Comparison of ENCODE assay signal across 5 worm cellular contexts in the genomic region with DNA sequence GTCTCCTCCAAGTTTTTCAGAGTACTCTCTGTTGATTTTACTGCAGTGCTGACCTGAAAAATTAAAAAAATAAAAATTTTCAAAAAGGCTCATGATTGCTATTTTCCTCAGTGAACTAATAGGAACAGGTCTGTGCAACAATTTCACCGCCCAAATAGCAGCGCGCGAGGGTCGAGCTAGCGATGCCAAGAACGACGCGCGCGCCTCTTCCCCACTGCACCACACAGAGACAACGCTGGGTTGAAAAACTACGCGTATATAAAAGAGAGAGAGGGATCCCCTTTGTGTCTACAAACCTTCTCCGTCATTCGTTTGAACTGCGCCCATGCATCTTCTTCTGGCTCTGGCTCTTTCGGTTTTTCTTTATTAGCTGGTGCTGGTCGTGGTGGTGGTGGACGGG.
A peak's percentile ranks its signal among the peaks of the same experiment; 100 is the strongest.
TF ChIP-seq lines count a peak whose summit lies in the region.

No protein-coding gene starts in this region.

TF ChIP-seq in whole organism, L1 larva, 84 proteins besides CTCF, POLR2A, EP300 and RAD21 (continues in another document):
- TF ChIP-seq elt-2 (tag; optimal IDR thresholded peaks at IDR 0.05; lab: Kevin White, UChicago): no peak
- peak; percentile 75 for TF ChIP-seq nhr-71 (tag; optimal IDR thresholded peaks at IDR 0.05; lab: Kevin White, UChicago)
- no peak for TF ChIP-seq sox-4 (tag; optimal IDR thresholded peaks at IDR 0.05; lab: Kevin White, UChicago)
- peak; percentile 72 for TF ChIP-seq mep-1 (tag; optimal IDR thresholded peaks at IDR 0.05; lab: Kevin White, UChicago)
- TF ChIP-seq unc-86 (tag; optimal IDR thresholded peaks at IDR 0.05; lab: Kevin White, UChicago): peak; percentile 55
- TF ChIP-seq zag-1 (tag; optimal IDR thresholded peaks at IDR 0.05; lab: Kevin White, UChicago): no peak
- TF ChIP-seq skn-1 (tag; optimal IDR thresholded peaks at IDR 0.05; lab: Kevin White, UChicago): peak; percentile 76
- no peak for TF ChIP-seq lin-39 (tag; optimal IDR thresholded peaks at IDR 0.05; lab: Kevin White, UChicago)
- TF ChIP-seq ceh-82 (tag; optimal IDR thresholded peaks at IDR 0.05; lab: Kevin White, UChicago): peak; percentile 43 to 76 (median 72)
- no peak for TF ChIP-seq tlp-1 (tag; optimal IDR thresholded peaks at IDR 0.05; lab: Kevin White, UChicago)
- TF ChIP-seq pax-3 (tag; optimal IDR thresholded peaks at IDR 0.05; lab: Kevin White, UChicago): peak; percentile 47
- TF ChIP-seq xbp-1 (tag; optimal IDR thresholded peaks at IDR 0.05; lab: Kevin White, UChicago): peak; percentile 54
- TF ChIP-seq tbx-2 (tag; optimal IDR thresholded peaks at IDR 0.05; lab: Kevin White, UChicago): peak; percentile 69
- no peak for TF ChIP-seq nhr-12 (tag; optimal IDR thresholded peaks at IDR 0.05; lab: Kevin White, UChicago)
- 0 out of 2 replicates have a peak, but pooled peaks have one; percentile 33 for TF ChIP-seq mab-9 (GFP tag; IDR thresholded peaks at IDR 0.05; lab: Robert Waterston, UW)
- TF ChIP-seq sup-37 (GFP tag; optimal IDR thresholded peaks at IDR 0.05; lab: Kevin White, UChicago): no peak
- TF ChIP-seq mdl-1 (tag; optimal IDR thresholded peaks at IDR 0.05; lab: Kevin White, UChicago): peak in 1 of 2 experiments; percentile 35

TF ChIP-seq in whole organism, L3 larva, 47 proteins besides CTCF, POLR2A, EP300 and RAD21 (continues in another document):
- peak; percentile 2 for TF ChIP-seq skn-1 (tag; optimal IDR thresholded peaks at IDR 0.05; lab: Kevin White, UChicago)
- TF ChIP-seq hmg-11 (tag; optimal IDR thresholded peaks at IDR 0.05; lab: Kevin White, UChicago): peak; percentile 79
- TF ChIP-seq pha-4 (tag; optimal IDR thresholded peaks at IDR 0.05; lab: Kevin White, UChicago): no peak
- TF ChIP-seq ztf-4 (tag; optimal IDR thresholded peaks at IDR 0.05; lab: Kevin White, UChicago): peak; percentile 76
- peak; percentile 9 for TF ChIP-seq ceh-16 (tag; optimal IDR thresholded peaks at IDR 0.05; lab: Kevin White, UChicago)
- peak; percentile 11 for TF ChIP-seq R02D3.7 (tag; optimal IDR thresholded peaks at IDR 0.05; lab: Kevin White, UChicago)
- peak; percentile 2 for TF ChIP-seq jun-1 (tag; optimal IDR thresholded peaks at IDR 0.05; lab: Kevin White, UChicago)
- no peak for TF ChIP-seq nhr-67 (tag; optimal IDR thresholded peaks at IDR 0.05; lab: Kevin White, UChicago)
- TF ChIP-seq nhr-43 (tag; optimal IDR thresholded peaks at IDR 0.05; lab: Kevin White, UChicago; ENCODE audit: poor library complexity, severe bottlenecking): peak; percentile 62
- peak; percentile 67 for TF ChIP-seq tbx-2 (tag; optimal IDR thresholded peaks at IDR 0.05; lab: Kevin White, UChicago)
- no peak for TF ChIP-seq aly-2 (tag; optimal IDR thresholded peaks at IDR 0.05; lab: Kevin White, UChicago)
- peak; percentile 52 for TF ChIP-seq elt-2 (tag; optimal IDR thresholded peaks at IDR 0.05; lab: Kevin White, UChicago)
- TF ChIP-seq unc-62 (GFP tag; optimal IDR thresholded peaks at IDR 0.05; lab: Kevin White, UChicago): peak; percentile 16
- no peak for TF ChIP-seq fos-1 (tag; optimal IDR thresholded peaks at IDR 0.05; lab: Kevin White, UChicago)
- peak; percentile 23 for TF ChIP-seq ceh-82 (tag; optimal IDR thresholded peaks at IDR 0.05; lab: Kevin White, UChicago)
- peak; percentile 53 for TF ChIP-seq ama-1 (optimal IDR thresholded peaks at IDR 0.05; lab: Kevin White, UChicago)
- peak; percentile 59 for TF ChIP-seq egl-5 (tag; optimal IDR thresholded peaks at IDR 0.05; lab: Kevin White, UChicago)

TF ChIP-seq in whole organism, early embryonic, 17 proteins besides CTCF, POLR2A, EP300 and RAD21:
- TF ChIP-seq ama-1 (optimal IDR thresholded peaks at IDR 0.05; lab: Kevin White, UChicago) (no peak), ceh-36 (tag; optimal IDR thresholded peaks at IDR 0.05; lab: Kevin White, UChicago) (peak; percentile 92), ceh-13 (GFP tag; optimal IDR thresholded peaks at IDR 0.05; lab: Kevin White, UChicago) (peak; percentile 86), ets-7 (tag; optimal IDR thresholded peaks at IDR 0.05; lab: Kevin White, UChicago) (peak; percentile 86), hmbx-1 (tag; optimal IDR thresholded peaks at IDR 0.05; lab: Kevin White, UChicago) (peak; percentile 82), F13C5.2 (tag; optimal IDR thresholded peaks at IDR 0.05; lab: Kevin White, UChicago) (peak; percentile 94), aly-1 (tag; optimal IDR thresholded peaks at IDR 0.05; lab: Kevin White, UChicago) (peak; percentile 89), B0310.2 (tag; optimal IDR thresholded peaks at IDR 0.05; lab: Kevin White, UChicago) (peak; percentile 90), tra-4 (tag; optimal IDR thresholded peaks at IDR 0.05; lab: Kevin White, UChicago) (peak; percentile 76), flt-1 (GFP tag; IDR thresholded peaks at IDR 0.05; lab: Robert Waterston, UW) (peak; percentile 90), hnd-1 (tag; optimal IDR thresholded peaks at IDR 0.05; lab: Kevin White, UChicago) (peak; percentile 87), scrt-1 (GFP tag; IDR thresholded peaks at IDR 0.05; lab: Robert Waterston, UW) (peak; percentile 97), hmg-4 (GFP tag; optimal IDR thresholded peaks at IDR 0.05; lab: Kevin White, UChicago) (peak; percentile 94), tbx-11 (GFP tag; IDR thresholded peaks at IDR 0.05; lab: Robert Waterston, UW) (peak; percentile 94), pes-1 (GFP tag; IDR thresholded peaks at IDR 0.05; lab: Robert Waterston, UW) (peak; percentile 95), sea-1 (GFP tag; conservative IDR thresholded peaks at IDR 0.05; lab: Robert Waterston, UW) (peak; percentile 96), tbx-37 (GFP tag; conservative IDR thresholded peaks at IDR 0.05; lab: Robert Waterston, UW) (peak; percentile 90)

TF ChIP-seq in whole organism, midembryonic, 9 proteins besides CTCF, POLR2A, EP300 and RAD21:
- TF ChIP-seq ztf-29 (GFP tag; IDR thresholded peaks at IDR 0.05; lab: Robert Waterston, UW) (peak; percentile 88), ref-1 (GFP tag; conservative IDR thresholded peaks at IDR 0.05; lab: Robert Waterston, UW) (peak; percentile 87), med-1 (GFP tag; optimal IDR thresholded peaks at IDR 0.05; lab: Kevin White, UChicago; ENCODE audit: insufficient read depth) (peak; percentile 70), ztf-23 (GFP tag; IDR thresholded peaks at IDR 0.05; lab: Robert Waterston, UW) (peak; percentile 97), tab-1 (GFP tag; IDR thresholded peaks at IDR 0.05; lab: Robert Waterston, UW) (peak; percentile 96), cog-1 (tag; optimal IDR thresholded peaks at IDR 0.05; lab: Kevin White, UChicago) (peak; percentile 85), flt-1 (GFP tag; IDR thresholded peaks at IDR 0.05; lab: Robert Waterston, UW) (peak; percentile 97), T22C8.4 (GFP tag; IDR thresholded peaks at IDR 0.05; lab: Robert Waterston, UW) (peak; percentile 92), klf-2 (GFP tag; conservative IDR thresholded peaks at IDR 0.05; lab: Robert Waterston, UW) (peak; percentile 95)

TF ChIP-seq in whole organism, young adult, 124 proteins besides CTCF, POLR2A, EP300 and RAD21 (continues in another document):
- TF ChIP-seq lin-40 (tag; optimal IDR thresholded peaks at IDR 0.05; lab: Kevin White, UChicago): peak; percentile 77
- TF ChIP-seq mxl-1 (tag; optimal IDR thresholded peaks at IDR 0.05; lab: Kevin White, UChicago): peak; percentile 98
- TF ChIP-seq ceh-40 (GFP tag; IDR thresholded peaks at IDR 0.05; lab: Robert Waterston, UW): peak; percentile 81; the same call in 1 of the 2 replicates
- peak; percentile 70 for TF ChIP-seq tbx-9 (tag; optimal IDR thresholded peaks at IDR 0.05; lab: Kevin White, UChicago; ENCODE audit: borderline replicate concordance)
- peak; percentile 36 for TF ChIP-seq F22D6.2 (tag; optimal IDR thresholded peaks at IDR 0.05; lab: Kevin White, UChicago)
- TF ChIP-seq Y56A3A.18 (GFP tag; IDR thresholded peaks at IDR 0.05; lab: Robert Waterston, UW): peak; percentile 93
- TF ChIP-seq D2030.7 (GFP tag; IDR thresholded peaks at IDR 0.05; lab: Robert Waterston, UW): peak; percentile 58
- TF ChIP-seq hmg-1.2 (GFP tag; IDR thresholded peaks at IDR 0.05; lab: Robert Waterston, UW): peak; percentile 78
- peak; percentile 92 for TF ChIP-seq egl-44 (GFP tag; IDR thresholded peaks at IDR 0.05; lab: Robert Waterston, UW)
- peak; percentile 99 for TF ChIP-seq tbp1 (GFP tag; optimal IDR thresholded peaks at IDR 0.05; lab: Kevin White, UChicago)
- TF ChIP-seq F55B11.4 (tag; optimal IDR thresholded peaks at IDR 0.05; lab: Kevin White, UChicago; ENCODE audit: borderline replicate concordance, insufficient read depth): no peak
- TF ChIP-seq chd-7 (tag; optimal IDR thresholded peaks at IDR 0.05; lab: Kevin White, UChicago): peak; percentile 95
- peak; percentile 92 for TF ChIP-seq snpc-1.3 (tag; optimal IDR thresholded peaks at IDR 0.05; lab: Kevin White, UChicago; ENCODE audit: insufficient read depth)
- no peak for TF ChIP-seq nfya-2 (GFP tag; IDR thresholded peaks at IDR 0.05; lab: Robert Waterston, UW)
- peak; percentile 88 to 96 for TF ChIP-seq rec-8 (tag; optimal IDR thresholded peaks at IDR 0.05; lab: Kevin White, UChicago)
- peak; percentile 94 for TF ChIP-seq F23B12.7 (tag; optimal IDR thresholded peaks at IDR 0.05; lab: Kevin White, UChicago; ENCODE audit: insufficient read depth)
- TF ChIP-seq B0261.1 (tag; optimal IDR thresholded peaks at IDR 0.05; lab: Kevin White, UChicago): peak; percentile 96
- peak; percentile 92 for TF ChIP-seq ztf-28 (GFP tag; IDR thresholded peaks at IDR 0.05; lab: Robert Waterston, UW)
- peak in 2 of 3 experiments; percentile 35 to 70 for TF ChIP-seq lin-35 (GFP tag; optimal IDR thresholded peaks at IDR 0.05; lab: Kevin White, UChicago)
- TF ChIP-seq madf-3 (GFP tag; IDR thresholded peaks at IDR 0.05; lab: Robert Waterston, UW): peak; percentile 83
- TF ChIP-seq mes-4 (tag; optimal IDR thresholded peaks at IDR 0.05; lab: Kevin White, UChicago): peak; percentile 92
- TF ChIP-seq ceh-100 (GFP tag; IDR thresholded peaks at IDR 0.05; lab: Robert Waterston, UW): peak; percentile 76
- TF ChIP-seq ztf-26 (tag; optimal IDR thresholded peaks at IDR 0.05; lab: Kevin White, UChicago): peak; percentile 75
- peak; percentile 80 for TF ChIP-seq K12H6.12 (tag; optimal IDR thresholded peaks at IDR 0.05; lab: Kevin White, UChicago)
- no peak for TF ChIP-seq Y79H2A.3 (GFP tag; conservative IDR thresholded peaks at IDR 0.05; lab: Robert Waterston, UW)
- peak; percentile 95 for TF ChIP-seq ztf-25 (GFP tag; IDR thresholded peaks at IDR 0.05; lab: Robert Waterston, UW)
- 0 out of 2 replicates have a peak, but pooled peaks have one; percentile 34 for TF ChIP-seq let-526 (GFP tag; IDR thresholded peaks at IDR 0.05; lab: Robert Waterston, UW)
- TF ChIP-seq nhr-80 (tag; optimal IDR thresholded peaks at IDR 0.05; lab: Kevin White, UChicago): peak; percentile 56
- TF ChIP-seq atf-7 (tag; optimal IDR thresholded peaks at IDR 0.05; lab: Kevin White, UChicago): peak; percentile 80
- peak; percentile 61 for TF ChIP-seq C06A6.2 (GFP tag; conservative IDR thresholded peaks at IDR 0.05; lab: Robert Waterston, UW)
- no peak for TF ChIP-seq dpl-1 (GFP tag; optimal IDR thresholded peaks at IDR 0.05; lab: Kevin White, UChicago)
- peak; percentile 74 for TF ChIP-seq hlh-12 (tag; optimal IDR thresholded peaks at IDR 0.05; lab: Kevin White, UChicago)
